Worm (Caenorhabditis elegans): ENCODE data around the gene ZK822.10.

DNA sequence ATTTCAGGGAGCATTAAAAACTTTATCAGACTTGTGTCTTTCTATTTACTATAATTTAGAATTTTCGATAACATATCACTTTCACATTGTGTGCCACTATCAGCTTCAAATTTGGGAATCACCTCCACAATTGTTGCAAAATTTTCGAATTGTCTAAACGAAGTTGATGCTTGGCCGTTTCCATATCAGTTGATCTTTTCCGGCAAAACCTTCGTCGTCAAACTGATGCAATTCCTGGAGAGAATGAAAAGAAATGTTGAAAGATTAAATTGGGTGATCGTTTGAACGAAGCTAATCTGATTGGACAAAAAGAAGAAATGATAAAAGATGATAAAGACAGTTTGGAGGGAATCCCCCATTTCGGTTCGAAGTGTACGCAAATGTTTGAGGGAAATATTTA, 38.7 kb downstream of the ZK822.10 start:
- no peak for TF ChIP-seq ceh-16 (tag; optimal IDR thresholded peaks at IDR 0.05)
- TF ChIP-seq nhr-237 (tag; optimal IDR thresholded peaks at IDR 0.05) = no peak
- no peak for TF ChIP-seq ceh-82 (tag; optimal IDR thresholded peaks at IDR 0.05)
- peak; percentile 63 for TF ChIP-seq ama-1 (optimal IDR thresholded peaks at IDR 0.05)
- TF ChIP-seq lin-39 (tag; optimal IDR thresholded peaks at IDR 0.05) = no peak
- TF ChIP-seq gmeb-1 (tag; optimal IDR thresholded peaks at IDR 0.05) = peak; percentile 74
- no peak for TF ChIP-seq aly-2 (tag; optimal IDR thresholded peaks at IDR 0.05)
